Worm (Caenorhabditis elegans): Measurements from ENCODE around the gene D2062.13.

- TF ChIP-seq ama-1 (optimal IDR thresholded peaks at IDR 0.05) (no peak), pes-1 (GFP tag; IDR thresholded peaks at IDR 0.05) (no peak), ceh-36 (tag; optimal IDR thresholded peaks at IDR 0.05) (no peak)
Measured at ce11 chrII:2659364-2659763, 47.0 kb downstream of the D2062.13 start, which contains the start of gene gcy-21.
